Fruit fly (Drosophila melanogaster) whole organism, embryonic: ENCODE data around the gene loaf.
A peak's percentile ranks its signal among the peaks of the same experiment; 100 is the strongest.

Source experiments
- Atf3 ChIP-seq: fragments of 200-800 bp; sonication (Bioruptor generic); optimal IDR thresholded peaks from 3 replicates; lab custom pipeline; 2016; ENCODE audit warnings: missing biosample characterization, missing genetic modification characterization
- Bteb2 ChIP-seq: fragments of 200-800 bp; sonication (Bioruptor generic); optimal IDR thresholded peaks from 2 replicates; lab custom pipeline; 2016; ENCODE audit warnings: missing biosample characterization, missing genetic modification characterization
- CG10565 ChIP-seq: fragments of 200-800 bp; sonication (Bioruptor generic); optimal IDR thresholded peaks from 3 replicates; lab custom pipeline; 2016; ENCODE audit warnings: missing biosample characterization, mild to moderate bottlenecking, missing genetic modification characterization
- CG10979 ChIP-seq: fragments of 200-800 bp; sonication (Bioruptor generic); optimal IDR thresholded peaks from 2 replicates; lab custom pipeline; 2018; ENCODE audit warnings: missing biosample characterization, mild to moderate bottlenecking, missing genetic modification characterization, moderate library complexity
- CG11093 ChIP-seq: fragments of 200-800 bp; sonication (Bioruptor generic); IDR thresholded peaks from 3 replicates; pipeline ENCODE4 v1.3.6; 2022; ENCODE audit warnings: missing biosample characterization, missing genetic modification characterization
- CG12219 ChIP-seq: fragments of 200-800 bp; sonication (Bioruptor generic); optimal IDR thresholded peaks from 3 replicates; lab custom pipeline; 2018; ENCODE audit warnings: missing biosample characterization, mild to moderate bottlenecking, missing genetic modification characterization
- CG12942 ChIP-seq: fragments of 200-800 bp; sonication (Bioruptor generic); optimal IDR thresholded peaks from 3 replicates; lab custom pipeline; 2016; ENCODE audit warnings: missing biosample characterization, missing genetic modification characterization
- CG13296 ChIP-seq: fragments of 200-800 bp; sonication (Bioruptor generic); optimal IDR thresholded peaks from 3 replicates; lab custom pipeline; 2018; ENCODE audit warnings: missing biosample characterization, mild to moderate bottlenecking, missing genetic modification characterization
- CG14441 ChIP-seq: fragments of 200-800 bp; sonication (Bioruptor generic); IDR thresholded peaks from 2 replicates; pipeline ENCODE4 v1.3.6; 2022; ENCODE audit warnings: missing biosample characterization, missing genetic modification characterization
- CG14667 ChIP-seq: fragments of 200-800 bp; sonication (Bioruptor generic); IDR thresholded peaks from 2 replicates; pipeline ENCODE4 v1.3.6; 2022; ENCODE audit warnings: missing biosample characterization, missing genetic modification characterization
- CG1529 ChIP-seq: fragments of 200-800 bp; sonication (Bioruptor generic); optimal IDR thresholded peaks from 3 replicates; lab custom pipeline; 2018; ENCODE audit warnings: missing biosample characterization, missing genetic modification characterization
- CG1603 ChIP-seq: fragments of 200-800 bp; sonication (Bioruptor generic); optimal IDR thresholded peaks from 2 replicates; lab custom pipeline; 2019; ENCODE audit warnings: missing biosample characterization, mild to moderate bottlenecking, missing genetic modification characterization, moderate library complexity
- CG18619 ChIP-seq: fragments of 200-800 bp; sonication (Bioruptor generic); optimal IDR thresholded peaks from 3 replicates; lab custom pipeline; 2017; ENCODE audit warnings: missing biosample characterization, mild to moderate bottlenecking, missing genetic modification characterization
- CG18764 ChIP-seq: fragments of 200-800 bp; sonication (Bioruptor generic); optimal IDR thresholded peaks from 3 replicates; lab custom pipeline; 2016; ENCODE audit warnings: missing biosample characterization, missing genetic modification characterization
- CG3163 ChIP-seq: fragments of 200-800 bp; sonication (Bioruptor generic); optimal IDR thresholded peaks from 3 replicates; lab custom pipeline; 2016; ENCODE audit warnings: missing biosample characterization, missing genetic modification characterization
- CG32772 ChIP-seq: fragments of 200-800 bp; sonication (Bioruptor generic); IDR thresholded peaks from 2 replicates; pipeline ENCODE4 v1.3.6; 2022; ENCODE audit warnings: missing biosample characterization, missing genetic modification characterization
- CG34224 ChIP-seq: fragments of 200-800 bp; sonication (Bioruptor generic); IDR thresholded peaks from 3 replicates; pipeline ENCODE4 v1.3.6; 2022; ENCODE audit warnings: missing biosample characterization, missing genetic modification characterization; ENCODE audit not compliant: partially characterized antibody
- CG34376 ChIP-seq: fragments of 200-800 bp; sonication (Bioruptor generic); optimal IDR thresholded peaks from 2 replicates; lab custom pipeline; 2018; ENCODE audit warnings: missing biosample characterization, mild to moderate bottlenecking, missing genetic modification characterization
- CG3838 ChIP-seq: fragments of 200-800 bp; sonication (Bioruptor generic); optimal IDR thresholded peaks from 3 replicates; lab custom pipeline; 2016; ENCODE audit warnings: missing biosample characterization, missing genetic modification characterization
- CG4360 ChIP-seq: fragments of 200-800 bp; sonication (Bioruptor generic); IDR thresholded peaks from 2 replicates; pipeline ENCODE4 v1.3.6; 2022; ENCODE audit warnings: missing biosample characterization, missing genetic modification characterization
- CG6683 ChIP-seq: fragments of 200-800 bp; sonication (Bioruptor generic); optimal IDR thresholded peaks from 2 replicates; lab custom pipeline; 2017; ENCODE audit warnings: missing biosample characterization, mild to moderate bottlenecking, missing genetic modification characterization, missing genetic modification reagents
- CG7556 ChIP-seq: fragments of 200-800 bp; sonication (Bioruptor generic); optimal IDR thresholded peaks from 2 replicates; lab custom pipeline; 2017; ENCODE audit warnings: missing biosample characterization, mild to moderate bottlenecking, missing genetic modification characterization
- CG7839 ChIP-seq: fragments of 200-800 bp; sonication (Bioruptor generic); optimal IDR thresholded peaks from 3 replicates; lab custom pipeline; 2018; ENCODE audit warnings: missing biosample characterization, mild to moderate bottlenecking, missing genetic modification characterization, moderate library complexity
- D19A ChIP-seq: fragments of 200-800 bp; optimal IDR thresholded peaks from 3 replicates; lab custom pipeline; 2019; ENCODE audit warnings: missing biosample characterization, mild to moderate bottlenecking, missing genetic modification characterization, moderate library complexity
- Ets97D ChIP-seq: fragments of 200-800 bp; sonication (Bioruptor generic); optimal IDR thresholded peaks from 3 replicates; lab custom pipeline; 2016; ENCODE audit warnings: missing biosample characterization, missing genetic modification characterization
- Hand ChIP-seq: fragments of 200-800 bp; sonication (Bioruptor generic); optimal IDR thresholded peaks from 2 replicates; lab custom pipeline; 2017; ENCODE audit warnings: mild to moderate bottlenecking, missing biosample characterization, missing genetic modification reagents, missing genetic modification characterization
- HmgD ChIP-seq: fragments of 200-800 bp; sonication (Bioruptor generic); optimal IDR thresholded peaks from 3 replicates; lab custom pipeline; 2016; ENCODE audit warnings: missing biosample characterization, missing genetic modification characterization
- Hsf ChIP-seq: fragments of 200-800 bp; sonication (Bioruptor generic); optimal IDR thresholded peaks from 3 replicates; lab custom pipeline; 2016; ENCODE audit warnings: missing biosample characterization, missing genetic modification characterization
- MBD-R2 ChIP-seq: fragments of 200-800 bp; sonication (Bioruptor generic); IDR thresholded peaks from 2 replicates; pipeline ENCODE4 v1.3.6; 2022; ENCODE audit warnings: missing biosample characterization, missing genetic modification characterization
- MESR4 ChIP-seq: fragments of 200-800 bp; sonication (Bioruptor generic); optimal IDR thresholded peaks from 2 replicates; lab custom pipeline; 2018; ENCODE audit warnings: missing biosample characterization, mild to moderate bottlenecking, missing genetic modification characterization, moderate library complexity
- NK7.1 ChIP-seq: fragments of 200-800 bp; sonication (Bioruptor generic); optimal IDR thresholded peaks from 3 replicates; lab custom pipeline; 2016; ENCODE audit warnings: missing biosample characterization, missing genetic modification characterization
- Scr ChIP-seq: fragments of 200-800 bp; sonication (Bioruptor generic); IDR thresholded peaks from 2 replicates; pipeline ENCODE4 v1.3.6; 2022; ENCODE audit warnings: missing biosample characterization, missing genetic modification characterization; ENCODE audit not compliant: partially characterized antibody
- Spps ChIP-seq: fragments of 200-800 bp; sonication (Bioruptor generic); optimal IDR thresholded peaks from 2 replicates; lab custom pipeline; 2018; ENCODE audit warnings: missing biosample characterization, mild to moderate bottlenecking, missing genetic modification characterization
- ap ChIP-seq: fragments of 200-800 bp; sonication (Bioruptor generic); IDR thresholded peaks from 2 replicates; pipeline ENCODE4 v1.3.6; 2022; ENCODE audit warnings: missing biosample characterization, missing genetic modification characterization
- chm ChIP-seq: fragments of 200-800 bp; sonication (Bioruptor generic); IDR thresholded peaks from 2 replicates; pipeline ENCODE4 v1.3.6; 2022; ENCODE audit warnings: missing biosample characterization, missing genetic modification characterization
- disco-r ChIP-seq: fragments of 200-800 bp; sonication (Bioruptor generic); optimal IDR thresholded peaks from 2 replicates; lab custom pipeline; 2016; ENCODE audit warnings: missing biosample characterization, missing genetic modification characterization
- fd96Cb ChIP-seq: fragments of 200-800 bp; sonication (Bioruptor generic); optimal IDR thresholded peaks from 2 replicates; lab custom pipeline; 2018; ENCODE audit warnings: missing biosample characterization, mild to moderate bottlenecking, missing genetic modification characterization, moderate library complexity
- gcm ChIP-seq: fragments of 200-800 bp; sonication (Bioruptor generic); optimal IDR thresholded peaks from 2 replicates; lab custom pipeline; 2019; ENCODE audit warnings: missing biosample characterization, mild to moderate bottlenecking, missing genetic modification characterization, moderate library complexity
- gsb ChIP-seq: fragments of 200-800 bp; sonication (Bioruptor generic); IDR thresholded peaks from 2 replicates; pipeline ENCODE4 v1.3.6; 2022; ENCODE audit warnings: missing biosample characterization, missing genetic modification characterization
- insv ChIP-seq, 2 experiments: fragments of 200-800 bp; sonication (Bioruptor generic); optimal IDR thresholded peaks; 3 replicates each; lab custom pipeline; 2016 to 2018; ENCODE audit warnings: missing biosample characterization in 2 of 2, missing genetic modification characterization in 2 of 2
- nau ChIP-seq: fragments of 200-800 bp; sonication (Bioruptor generic); optimal IDR thresholded peaks from 3 replicates; lab custom pipeline; 2017; ENCODE audit warnings: missing biosample characterization, mild to moderate bottlenecking, missing genetic modification characterization, missing genetic modification reagents
- psq ChIP-seq: fragments of 200-800 bp; sonication (Bioruptor generic); optimal IDR thresholded peaks from 2 replicates; lab custom pipeline; 2017; ENCODE audit warnings: missing biosample characterization, missing genetic modification characterization
- row ChIP-seq: fragments of 200-800 bp; sonication (Bioruptor generic); IDR thresholded peaks from 3 replicates; pipeline ENCODE4 v1.3.6; 2022; ENCODE audit warnings: missing biosample characterization, missing genetic modification characterization
- sd ChIP-seq: fragments of 200-800 bp; sonication (Bioruptor generic); optimal IDR thresholded peaks from 3 replicates; lab custom pipeline; 2018; ENCODE audit warnings: missing biosample characterization, mild to moderate bottlenecking, missing genetic modification characterization, moderate library complexity
- seq ChIP-seq: fragments of 200-800 bp; sonication (Bioruptor generic); IDR thresholded peaks from 2 replicates; pipeline ENCODE4 v1.3.6; 2022; ENCODE audit warnings: missing biosample characterization, missing genetic modification characterization
- sima ChIP-seq: fragments of 200-800 bp; sonication (Bioruptor generic); optimal IDR thresholded peaks from 2 replicates; lab custom pipeline; 2016; ENCODE audit warnings: missing biosample characterization, missing genetic modification characterization
- slou ChIP-seq: fragments of 200-800 bp; sonication (Bioruptor generic); optimal IDR thresholded peaks from 3 replicates; lab custom pipeline; 2016; ENCODE audit warnings: missing biosample characterization, missing genetic modification characterization
- trem ChIP-seq: fragments of 200-800 bp; optimal IDR thresholded peaks from 3 replicates; lab custom pipeline; 2019; ENCODE audit warnings: missing biosample characterization, mild to moderate bottlenecking, missing genetic modification characterization, moderate library complexity
- unpg ChIP-seq: fragments of 200-800 bp; sonication (Bioruptor generic); optimal IDR thresholded peaks from 3 replicates; lab custom pipeline; 2018; ENCODE audit warnings: missing biosample characterization, mild to moderate bottlenecking, missing genetic modification characterization, moderate library complexity
- wor ChIP-seq: fragments of 200-800 bp; sonication (Bioruptor generic); IDR thresholded peaks from 2 replicates; pipeline ENCODE4 v1.3.6; 2022; ENCODE audit warnings: missing biosample characterization, missing genetic modification characterization

Gene loaf

dm6 chr3L:11683819-11684521, 82.0 kb downstream of the loaf start, which contains the start of gene Sugb (continued):
- TF ChIP-seq CG18764 (GFP tag; lab: Kevin White, UChicago) = peak; percentile 16
- TF ChIP-seq slou = no peak
- TF ChIP-seq CG34376 (GFP tag; lab: Kevin White, UChicago) = peak; percentile 39
- peak; percentile 76 for TF ChIP-seq Scr (GFP tag; lab: Robert Waterston, UW)
- TF ChIP-seq sd = peak; percentile 36
- TF ChIP-seq CG6683 (GFP tag; lab: Kevin White, UChicago) = peak; percentile 40
- peak; percentile 56 for TF ChIP-seq CG32772 (GFP tag; lab: Robert Waterston, UW)
- TF ChIP-seq CG13296 = peak; percentile 61
- peak; percentile 74 for TF ChIP-seq Bteb2 (GFP tag; lab: Kevin White, UChicago)
- TF ChIP-seq Spps (tag; lab: Kevin White, UChicago) = no peak
- peak; percentile 17; the same call in 1 of the 2 replicates for TF ChIP-seq gsb
- TF ChIP-seq Atf3 (GFP tag; lab: Kevin White, UChicago) = peak; percentile 5
- no peak for TF ChIP-seq HmgD (GFP tag; lab: Kevin White, UChicago)
- TF ChIP-seq CG12219 (GFP tag; lab: Kevin White, UChicago) = peak; percentile 14
- TF ChIP-seq nau (GFP tag; lab: Kevin White, UChicago) = peak; percentile 44
- TF ChIP-seq CG14441 (GFP tag; lab: Robert Waterston, UW) = peak; percentile 57
- peak; percentile 55 for TF ChIP-seq CG3163
- TF ChIP-seq CG7556 (GFP tag; lab: Kevin White, UChicago) = peak; percentile 71
- peak; percentile 10 for TF ChIP-seq MESR4 (GFP tag; lab: Kevin White, UChicago)
- peak; percentile 19 for TF ChIP-seq D19A (tag; lab: Kevin White, UChicago)
- TF ChIP-seq CG1603 (tag; lab: Kevin White, UChicago) = no peak
- TF ChIP-seq CG18619 (GFP tag; lab: Kevin White, UChicago) = peak; percentile 54
- TF ChIP-seq CG11093 (GFP tag; lab: Robert Waterston, UW) = no peak
- no peak for TF ChIP-seq sima (GFP tag; lab: Kevin White, UChicago)
- TF ChIP-seq Hand (GFP tag; lab: Kevin White, UChicago) = peak; percentile 37
- peak; percentile 16 for TF ChIP-seq CG12942 (GFP tag; lab: Kevin White, UChicago)
- TF ChIP-seq CG1529 (GFP tag; lab: Kevin White, UChicago) = no peak
- TF ChIP-seq trem = peak; percentile 39
- no peak for TF ChIP-seq CG4360 (GFP tag; lab: Robert Waterston, UW)
- TF ChIP-seq fd96Cb (tag; lab: Kevin White, UChicago) = no peak
- no peak for TF ChIP-seq psq (GFP tag; lab: Kevin White, UChicago)
- TF ChIP-seq CG10979 (tag; lab: Kevin White, UChicago) = peak; percentile 20
- peak; percentile 43 for TF ChIP-seq seq (GFP tag; lab: Robert Waterston, UW)
- peak; percentile 56 for TF ChIP-seq CG3838 (GFP tag; lab: Kevin White, UChicago)
- TF ChIP-seq CG7839 = peak; percentile 67
- peak in 1 of 2 experiments; percentile 74 for TF ChIP-seq insv (GFP tag; optimal IDR thresholded peaks at IDR 0.05; lab: Kevin White, UChicago)
- no peak for TF ChIP-seq ap (GFP tag; lab: Robert Waterston, UW)
- TF ChIP-seq CG14667 (GFP tag; lab: Robert Waterston, UW) = no peak
- TF ChIP-seq disco-r (GFP tag; lab: Kevin White, UChicago) = no peak
- no peak for TF ChIP-seq chm (GFP tag; lab: Robert Waterston, UW)
- TF ChIP-seq MBD-R2 (GFP tag; lab: Robert Waterston, UW) = peak; percentile 83
- peak; percentile 83 for TF ChIP-seq row (GFP tag; lab: Robert Waterston, UW)
- TF ChIP-seq wor (GFP tag; lab: Robert Waterston, UW) = no peak
- TF ChIP-seq Ets97D (GFP tag; lab: Kevin White, UChicago) = peak; percentile 54
- peak; percentile 70 for TF ChIP-seq Hsf (GFP tag; lab: Kevin White, UChicago)
- TF ChIP-seq unpg (GFP tag; lab: Kevin White, UChicago) = peak; percentile 63
- no peak for TF ChIP-seq CG10565
- TF ChIP-seq NK7.1 (GFP tag; lab: Kevin White, UChicago) = peak; percentile 55
- peak; percentile 59 for TF ChIP-seq gcm (GFP tag; lab: Kevin White, UChicago)
- TF ChIP-seq CG34224 = peak; percentile 72
